Worm (Caenorhabditis elegans) whole organism, early embryonic: ENCODE measurements around the gene ZK666.14.
A peak's percentile ranks its signal among the peaks of the same experiment; 100 is the strongest.

Experiments
- ama-1 ChIP-seq: fragments of 150-350 bp; optimal IDR thresholded peaks from 2 replicates; lab custom pipeline; 2014
- ceh-13 ChIP-seq: fragments of 200-800 bp; sonication (Bioruptor generic); optimal IDR thresholded peaks from 2 replicates; lab custom pipeline; 2018; ENCODE audit warnings: mild to moderate bottlenecking, missing genetic modification characterization, missing compliant biosample characterization
- ets-7 ChIP-seq: sonication (generic microtip); optimal IDR thresholded peaks from 2 replicates; lab custom pipeline; 2016; ENCODE audit warnings: missing genotype, missing genetic modification characterization, missing compliant biosample characterization
- flt-1 ChIP-seq: fragments of 200-800 bp; sonication (Bioruptor generic); IDR thresholded peaks from 2 replicates; pipeline ENCODE4 v1.3.6; 2022; ENCODE audit warnings: missing genetic modification characterization, missing compliant biosample characterization
- hmbx-1 ChIP-seq: sonication (generic microtip); optimal IDR thresholded peaks from 2 replicates; lab custom pipeline; 2016; ENCODE audit warnings: mild to moderate bottlenecking, missing genetic modification characterization, missing compliant biosample characterization
- hmg-4 ChIP-seq: fragments of 200-800 bp; sonication (Bioruptor generic); optimal IDR thresholded peaks from 2 replicates; lab custom pipeline; 2018; ENCODE audit warnings: mild to moderate bottlenecking, missing genetic modification characterization, missing compliant biosample characterization
- hnd-1 ChIP-seq: sonication (generic microtip); optimal IDR thresholded peaks from 2 replicates; lab custom pipeline; 2016; ENCODE audit warnings: missing genetic modification characterization, missing compliant biosample characterization
- pes-1 ChIP-seq: fragments of 200-800 bp; sonication (Bioruptor generic); IDR thresholded peaks from 2 replicates; pipeline ENCODE4 v1.3.6; 2022; ENCODE audit warnings: missing genetic modification reagents, missing genetic modification characterization, missing compliant biosample characterization
- scrt-1 ChIP-seq: fragments of 200-800 bp; sonication (Bioruptor generic); IDR thresholded peaks from 2 replicates; pipeline ENCODE4 v1.3.6; 2022; ENCODE audit warnings: missing genetic modification characterization, missing compliant biosample characterization
- sea-1 ChIP-seq: fragments of 200-800 bp; sonication (Bioruptor generic); conservative IDR thresholded peaks from 2 replicates; pipeline ENCODE4 v1.3.6; 2022; ENCODE audit warnings: missing genetic modification characterization, missing compliant biosample characterization

DNA sequence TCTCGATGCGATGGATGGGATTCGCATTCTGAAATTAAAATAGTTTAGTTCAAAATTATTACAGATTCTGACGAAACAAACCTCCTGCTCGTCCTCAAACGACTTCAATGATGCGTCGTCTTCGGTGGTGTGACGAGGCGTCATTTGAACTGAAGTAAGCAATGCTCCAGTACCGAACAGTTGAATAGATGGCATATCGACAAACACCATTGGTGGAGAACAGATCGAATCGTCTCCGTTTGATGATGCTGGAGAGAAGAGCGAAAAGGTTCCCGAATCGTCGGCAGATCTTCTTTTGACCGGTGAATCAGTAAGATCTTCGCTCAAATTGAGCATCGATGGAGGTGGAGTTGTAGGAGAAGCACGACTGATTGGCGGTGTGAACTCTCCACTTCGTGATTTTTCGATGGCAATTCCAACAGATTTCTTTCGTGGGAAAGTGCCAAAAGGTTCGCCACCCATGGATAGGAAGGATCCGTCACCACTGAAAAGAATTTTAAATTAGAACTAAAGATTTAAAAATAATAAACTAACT, 49.9 kb downstream of the ZK666.14 start:
- TF ChIP-seq sea-1 (GFP tag; lab: Robert Waterston, UW) (no peak), hnd-1 (tag; lab: Kevin White, UChicago) (no peak), flt-1 (GFP tag; lab: Robert Waterston, UW) (no peak), ceh-13 (GFP tag; lab: Kevin White, UChicago) (no peak), ama-1 (peak; percentile 22), hmg-4 (GFP tag; lab: Kevin White, UChicago) (no peak), ets-7 (tag; lab: Kevin White, UChicago) (no peak), pes-1 (GFP tag; lab: Robert Waterston, UW) (no peak), scrt-1 (GFP tag; lab: Robert Waterston, UW) (no peak), hmbx-1 (tag; lab: Kevin White, UChicago) (no peak)
